Fruit fly (Drosophila melanogaster): ENCODE measurements around the gene Hsp26.

The Hsp26 gene

dm6 chr3L:9410754-9411423, 33.7 kb upstream of the Hsp26 start, which contains the start of the genes CG4022 and Cpsf5 (continued):
- no peak for TF ChIP-seq Trl (optimal IDR thresholded peaks at IDR 0.05)
- TF ChIP-seq Trl (GFP tag; optimal IDR thresholded peaks at IDR 0.05) = peak; percentile 57
- TF ChIP-seq sisA (GFP tag; IDR thresholded peaks at IDR 0.05) = peak; percentile 82
- peak; percentile 80 for TF ChIP-seq Oaz (GFP tag; IDR thresholded peaks at IDR 0.05)

- TF ChIP-seq CG16779 (GFP tag; IDR thresholded peaks at IDR 0.05) (0 out of 2 replicates have a peak, but pooled peaks have one; percentile 22), NK7.1 (GFP tag; optimal IDR thresholded peaks at IDR 0.05) (no peak), Hr78 (GFP tag; optimal IDR thresholded peaks at IDR 0.05) (peak in 1 of 2 experiments; percentile 20), nerfin-1 (tag; optimal IDR thresholded peaks at IDR 0.05) (peak; percentile 24), phol (tag; optimal IDR thresholded peaks at IDR 0.05) (no peak), CG8478 (optimal IDR thresholded peaks at IDR 0.05) (peak; percentile 75), nom (GFP tag; optimal IDR thresholded peaks at IDR 0.05) (peak; percentile 13), bbx (GFP tag; IDR thresholded peaks at IDR 0.05; ENCODE audit: partially characterized antibody) (0 out of 2 replicates have a peak, but pooled peaks have one; percentile 5), org-1 (GFP tag; optimal IDR thresholded peaks at IDR 0.05) (no peak), cg (GFP tag; optimal IDR thresholded peaks at IDR 0.05) (peak; percentile 94), CG1832 (GFP tag; optimal IDR thresholded peaks at IDR 0.05) (peak; percentile 63), CG17829 (tag; optimal IDR thresholded peaks at IDR 0.05) (no peak), trh (GFP tag; optimal IDR thresholded peaks at IDR 0.05) (no peak), D (optimal IDR thresholded peaks at IDR 0.05) (peak; percentile 69), D (GFP tag; optimal IDR thresholded peaks at IDR 0.05) (no peak), MESR4 (GFP tag; optimal IDR thresholded peaks at IDR 0.05) (peak; percentile 26), crol (GFP tag; IDR thresholded peaks at IDR 0.05) (peak; percentile 64), CG10274 (GFP tag; optimal IDR thresholded peaks at IDR 0.05) (no peak), pros (GFP tag; optimal IDR thresholded peaks at IDR 0.05) (peak; percentile 82)
These were observed 32.9 kb upstream of the Hsp26 start for dm6 chr3L:9410030-9410589.

- TF ChIP-seq CG16779 (GFP tag; IDR thresholded peaks at IDR 0.05) (no peak), Vsx1 (GFP tag; optimal IDR thresholded peaks at IDR 0.05) (no peak), esg (GFP tag; conservative IDR thresholded peaks at IDR 0.05) (no peak), nau (GFP tag; optimal IDR thresholded peaks at IDR 0.05) (no peak), CG30403 (GFP tag; optimal IDR thresholded peaks at IDR 0.05) (no peak), CG13894 (tag; optimal IDR thresholded peaks at IDR 0.05) (peak; percentile 43), Oaz (GFP tag; IDR thresholded peaks at IDR 0.05) (no peak), CG10959 (GFP tag; IDR thresholded peaks at IDR 0.05) (no peak), Nf-YC (tag; optimal IDR thresholded peaks at IDR 0.05) (no peak), CG13123 (GFP tag; optimal IDR thresholded peaks at IDR 0.05) (no peak), chinmo (GFP tag; IDR thresholded peaks at IDR 0.05; ENCODE audit: partially characterized antibody) (0 out of 4 replicates have a peak, but pooled peaks have one; percentile 15), CG5180 (GFP tag; optimal IDR thresholded peaks at IDR 0.05) (no peak), crc (GFP tag; optimal IDR thresholded peaks at IDR 0.05) (no peak), TFAM (GFP tag; optimal IDR thresholded peaks at IDR 0.05) (no peak)
These were observed 27.3 kb upstream of the Hsp26 start, which contains the start of gene Cpr67B for dm6 chr3L:9404497-9404896. Gene Cpr67B (plus strand): TSS chr3L:9404797.
